Worm (Caenorhabditis elegans): Measurements from ENCODE around the gene gpd-2.

DNA sequence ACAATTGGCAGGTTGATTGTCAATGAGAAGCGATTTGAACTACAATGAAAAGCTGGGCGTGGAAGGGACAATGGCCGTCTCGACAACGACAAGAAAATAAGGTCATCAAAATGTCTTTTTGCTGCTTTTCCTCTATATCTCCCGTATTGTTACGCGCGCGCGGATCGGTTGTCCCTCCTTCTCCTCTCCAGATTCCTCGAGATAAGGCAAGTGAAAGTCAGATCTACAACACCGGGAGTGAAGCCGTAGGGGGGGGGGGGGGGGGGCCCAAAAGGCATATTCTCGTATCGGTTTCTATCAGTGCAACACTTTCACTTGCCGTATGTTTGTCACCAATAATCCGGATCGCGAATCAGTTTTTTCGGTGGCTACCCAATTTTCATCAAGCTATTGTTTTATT, 20.2 kb downstream of the gpd-2 start, which contains the start of gene wrt-2:
- TF ChIP-seq F13C5.2 (tag; optimal IDR thresholded peaks at IDR 0.05) (no peak), ama-1 (optimal IDR thresholded peaks at IDR 0.05) (no peak), aly-1 (tag; optimal IDR thresholded peaks at IDR 0.05) (no peak), ets-7 (tag; optimal IDR thresholded peaks at IDR 0.05) (no peak), hmg-4 (GFP tag; optimal IDR thresholded peaks at IDR 0.05) (no peak), flt-1 (GFP tag; IDR thresholded peaks at IDR 0.05) (no peak), tbx-37 (GFP tag; conservative IDR thresholded peaks at IDR 0.05) (no peak), scrt-1 (GFP tag; IDR thresholded peaks at IDR 0.05) (no peak), hnd-1 (tag; optimal IDR thresholded peaks at IDR 0.05) (no peak), tra-4 (tag; optimal IDR thresholded peaks at IDR 0.05) (no peak), ceh-13 (GFP tag; optimal IDR thresholded peaks at IDR 0.05) (no peak), B0310.2 (tag; optimal IDR thresholded peaks at IDR 0.05) (no peak), pes-1 (GFP tag; IDR thresholded peaks at IDR 0.05) (no peak)
